Fruit fly (Drosophila melanogaster) whole organism, adult: Measurements from ENCODE around the gene CG7142.

ENCODE experiments used
- CG11617 ChIP-seq: fragments of 200-800 bp; sonication (Bioruptor generic); optimal IDR thresholded peaks from 2 replicates; lab custom pipeline; 2017; ENCODE audit warnings: mild to moderate bottlenecking, missing biosample characterization, missing genetic modification reagents, missing genetic modification characterization
- CG14711 ChIP-seq: fragments of 200-800 bp; sonication (Bioruptor generic); optimal IDR thresholded peaks from 2 replicates; lab custom pipeline; 2018; ENCODE audit warnings: missing biosample characterization, mild to moderate bottlenecking, missing genetic modification characterization, moderate library complexity
- CG1620 ChIP-seq: fragments of 200-800 bp; sonication (Bioruptor generic); optimal IDR thresholded peaks from 2 replicates; lab custom pipeline; 2016; ENCODE audit warnings: missing biosample characterization, missing genetic modification characterization
- CG33017 ChIP-seq: fragments of 200-800 bp; sonication (Bioruptor generic); optimal IDR thresholded peaks from 2 replicates; lab custom pipeline; 2018; ENCODE audit warnings: missing biosample characterization, mild to moderate bottlenecking, missing genetic modification characterization, moderate library complexity
- CG5204 ChIP-seq: fragments of 200-800 bp; sonication (Bioruptor generic); optimal IDR thresholded peaks from 2 replicates; lab custom pipeline; 2016; ENCODE audit warnings: missing biosample characterization, missing genetic modification characterization
- CG7045 ChIP-seq: fragments of 200-800 bp; sonication (Bioruptor generic); optimal IDR thresholded peaks from 2 replicates; lab custom pipeline; 2017; ENCODE audit warnings: missing biosample characterization, mild to moderate bottlenecking, missing genetic modification characterization
- CG7101 ChIP-seq: fragments of 200-800 bp; sonication (Bioruptor generic); optimal IDR thresholded peaks from 2 replicates; lab custom pipeline; 2018; ENCODE audit warnings: missing biosample characterization, mild to moderate bottlenecking, missing genetic modification characterization, moderate library complexity
- Clk ChIP-seq: fragments of 200-800 bp; sonication (Bioruptor generic); optimal IDR thresholded peaks from 2 replicates; lab custom pipeline; 2017; ENCODE audit warnings: missing biosample characterization, missing genetic modification characterization
- Crg-1 ChIP-seq: fragments of 200-800 bp; sonication (Bioruptor generic); optimal IDR thresholded peaks from 2 replicates; lab custom pipeline; 2016; ENCODE audit warnings: missing biosample characterization, missing genetic modification characterization
- Hr96 ChIP-seq: fragments of 200-800 bp; sonication (Bioruptor generic); optimal IDR thresholded peaks from 2 replicates; lab custom pipeline; 2016; ENCODE audit warnings: missing biosample characterization, missing genetic modification characterization
- Mnt ChIP-seq: fragments of 200-800 bp; sonication (Bioruptor generic); optimal IDR thresholded peaks from 2 replicates; lab custom pipeline; 2016; ENCODE audit warnings: missing biosample characterization, mild to moderate bottlenecking, missing genetic modification characterization
- bab1 ChIP-seq: fragments of 200-800 bp; sonication (Bioruptor generic); optimal IDR thresholded peaks from 3 replicates; lab custom pipeline; 2019; ENCODE audit warnings: missing biosample characterization, mild to moderate bottlenecking, missing genetic modification characterization, moderate library complexity
- cic ChIP-seq: fragments of 200-800 bp; sonication (Bioruptor generic); optimal IDR thresholded peaks from 2 replicates; lab custom pipeline; 2017; ENCODE audit warnings: missing biosample characterization, mild to moderate bottlenecking, missing genetic modification characterization, moderate library complexity
- cnc ChIP-seq, 2 experiments: fragments of >200 bp; optimal IDR thresholded peaks; 2 replicates each; lab custom pipeline; 2017
- kay ChIP-seq: fragments of 200-800 bp; sonication (Bioruptor generic); peaks from one replicate; lab custom pipeline; 2016; ENCODE audit warnings: missing biosample characterization, missing genetic modification characterization, borderline replicate concordance
- ovo ChIP-seq: fragments of 200-800 bp; sonication (Bioruptor generic); optimal IDR thresholded peaks from 2 replicates; lab custom pipeline; 2016; ENCODE audit warnings: missing biosample characterization, missing genetic modification characterization
- pad ChIP-seq: fragments of 200-800 bp; sonication (Bioruptor generic); optimal IDR thresholded peaks from 3 replicates; lab custom pipeline; 2017; ENCODE audit warnings: missing biosample characterization, missing genetic modification characterization, mild to moderate bottlenecking, moderate library complexity, missing genetic modification reagents
- tj ChIP-seq: fragments of 200-800 bp; sonication (Bioruptor generic); optimal IDR thresholded peaks from 3 replicates; lab custom pipeline; 2017; ENCODE audit warnings: missing biosample characterization, mild to moderate bottlenecking, missing genetic modification characterization, moderate library complexity
- toe ChIP-seq: fragments of 200-800 bp; sonication (Bioruptor generic); optimal IDR thresholded peaks from 2 replicates; lab custom pipeline; 2016; ENCODE audit warnings: missing biosample characterization, missing genetic modification characterization

The CG7142 gene

dm6 chr3R:18265275-18265674 is 14.0 kb downstream of the CG7142 start:
- no peak for TF ChIP-seq CG14711 (tag; lab: Kevin White, UChicago)
- TF ChIP-seq cic: no peak
- no peak for TF ChIP-seq CG11617
- TF ChIP-seq CG1620: no peak
- TF ChIP-seq tj (GFP tag; lab: Kevin White, UChicago): no peak
- TF ChIP-seq Hr96 (GFP tag; lab: Kevin White, UChicago): no peak
- TF ChIP-seq pad (GFP tag; lab: Kevin White, UChicago): no peak
- TF ChIP-seq bab1 (GFP tag; lab: Kevin White, UChicago): no peak
- no peak for TF ChIP-seq kay (GFP tag; lab: Kevin White, UChicago)
- no peak for TF ChIP-seq Crg-1 (GFP tag; lab: Kevin White, UChicago)
- TF ChIP-seq CG7101 (tag; lab: Kevin White, UChicago): no peak
- no peak for TF ChIP-seq Mnt (GFP tag; lab: Kevin White, UChicago)
- no peak for TF ChIP-seq cnc (optimal IDR thresholded peaks at IDR 0.05; lab: Kevin White, UChicago)
- no peak for TF ChIP-seq Clk

- TF ChIP-seq cnc (optimal IDR thresholded peaks at IDR 0.05; lab: Kevin White, UChicago) (no peak), Mnt (GFP tag; lab: Kevin White, UChicago) (no peak), bab1 (GFP tag; lab: Kevin White, UChicago) (no peak), pad (GFP tag; lab: Kevin White, UChicago) (no peak), tj (GFP tag; lab: Kevin White, UChicago) (no peak), ovo (no peak), cic (no peak), CG7045 (GFP tag; lab: Kevin White, UChicago) (no peak), CG11617 (no peak), CG7101 (tag; lab: Kevin White, UChicago) (no peak), CG14711 (tag; lab: Kevin White, UChicago) (no peak), Clk (no peak), toe (GFP tag; lab: Kevin White, UChicago) (no peak), CG33017 (tag; lab: Kevin White, UChicago) (no peak)
These were observed 17.7 kb downstream of the CG7142 start for dm6 chr3R:18261602-18262001.

- TF ChIP-seq CG7101 (tag; lab: Kevin White, UChicago) (no peak), toe (GFP tag; lab: Kevin White, UChicago) (no peak), Hr96 (GFP tag; lab: Kevin White, UChicago) (no peak), tj (GFP tag; lab: Kevin White, UChicago) (no peak), cnc (optimal IDR thresholded peaks at IDR 0.05; lab: Kevin White, UChicago) (no peak), Crg-1 (GFP tag; lab: Kevin White, UChicago) (no peak), ovo (no peak), kay (GFP tag; lab: Kevin White, UChicago) (no peak), CG1620 (no peak), pad (GFP tag; lab: Kevin White, UChicago) (no peak), CG7045 (GFP tag; lab: Kevin White, UChicago) (no peak), CG11617 (no peak), Mnt (GFP tag; lab: Kevin White, UChicago) (no peak), Clk (no peak), CG33017 (tag; lab: Kevin White, UChicago) (no peak), CG14711 (tag; lab: Kevin White, UChicago) (no peak), cic (no peak)
These were observed 19.3 kb downstream of the CG7142 start for dm6 chr3R:18260016-18260415.

- no peak for TF ChIP-seq tj (GFP tag; lab: Kevin White, UChicago)
- TF ChIP-seq Mnt (GFP tag; lab: Kevin White, UChicago): peak; percentile 21
- TF ChIP-seq bab1 (GFP tag; lab: Kevin White, UChicago): peak; percentile 57
These were observed 24.0 kb downstream of the CG7142 start, which contains the start of the genes Ada2a, Polr2D, Tgs1 and moi for dm6 chr3R:18255281-18255680. Ada2a (minus strand) TSS chr3R:18255487. Polr2D (minus strand) TSS chr3R:18255487. Tgs1 (plus strand) TSS chr3R:18255530. moi (plus strand) TSS chr3R:18255530.

dm6 chr3R:18252578-18252977 is 26.7 kb downstream of the CG7142 start, which contains the start of gene CG12320:
CG12320 (minus strand) TSS chr3R:18252734.
- TF ChIP-seq bab1 (GFP tag; lab: Kevin White, UChicago): peak; percentile 45
- no peak for TF ChIP-seq CG5204 (GFP tag; lab: Kevin White, UChicago)

dm6 chr3R:18251876-18252275 is 27.4 kb downstream of the CG7142 start:
- TF ChIP-seq bab1 (GFP tag; lab: Kevin White, UChicago) (no peak), CG7101 (tag; lab: Kevin White, UChicago) (no peak), tj (GFP tag; lab: Kevin White, UChicago) (no peak), kay (GFP tag; lab: Kevin White, UChicago) (no peak), cnc (optimal IDR thresholded peaks at IDR 0.05; lab: Kevin White, UChicago) (no peak), CG11617 (no peak), cic (no peak), CG1620 (no peak), CG14711 (tag; lab: Kevin White, UChicago) (no peak), Crg-1 (GFP tag; lab: Kevin White, UChicago) (no peak), CG33017 (tag; lab: Kevin White, UChicago) (no peak), toe (GFP tag; lab: Kevin White, UChicago) (no peak), ovo (no peak)

- TF ChIP-seq tj (GFP tag; lab: Kevin White, UChicago) (peak; percentile 26), CG14711 (tag; lab: Kevin White, UChicago) (no peak), Crg-1 (GFP tag; lab: Kevin White, UChicago) (no peak), toe (GFP tag; lab: Kevin White, UChicago) (no peak), CG7101 (tag; lab: Kevin White, UChicago) (no peak), cnc (optimal IDR thresholded peaks at IDR 0.05; lab: Kevin White, UChicago) (no peak)
These were observed 28.5 kb downstream of the CG7142 start, which contains the start of gene CG18598 for dm6 chr3R:18250815-18251214. CG18598 (plus strand) TSS chr3R:18251115.
